Worm (Caenorhabditis elegans): ENCODE measurements around the gene tbc-2.

- TF ChIP-seq odd-2 (tag; optimal IDR thresholded peaks at IDR 0.05) = no peak
- no peak for TF ChIP-seq C38D4.7 (GFP tag; optimal IDR thresholded peaks at IDR 0.05)
- TF ChIP-seq rnt-1 (tag; optimal IDR thresholded peaks at IDR 0.05) = no peak
- no peak for TF ChIP-seq ceh-2 (tag; optimal IDR thresholded peaks at IDR 0.05)
- TF ChIP-seq pat-9 (tag; optimal IDR thresholded peaks at IDR 0.05) = no peak
- no peak for TF ChIP-seq ceh-24 (tag; optimal IDR thresholded peaks at IDR 0.05)
- no peak for TF ChIP-seq nfya-1 (tag; optimal IDR thresholded peaks at IDR 0.05)
- no peak for TF ChIP-seq fkh-6 (tag; optimal IDR thresholded peaks at IDR 0.05)
- TF ChIP-seq lin-11 (tag; optimal IDR thresholded peaks at IDR 0.05) = no peak
- TF ChIP-seq pha-4 (tag; optimal IDR thresholded peaks at IDR 0.05) = no peak
- TF ChIP-seq pag-3 (tag; optimal IDR thresholded peaks at IDR 0.05; ENCODE audit: borderline replicate concordance) = no peak
- no peak for TF ChIP-seq hlh-8 (tag; optimal IDR thresholded peaks at IDR 0.05)
These were observed 24.8 kb upstream of the tbc-2 start, which contains the start of gene H41C03.2 for ce11 chrII:5852007-5852406.
